Worm (Caenorhabditis elegans): ENCODE results near the gene R07B7.12.
A peak's percentile ranks its signal among the peaks of the same experiment; 100 is the strongest.

The R07B7.12 gene

DNA sequence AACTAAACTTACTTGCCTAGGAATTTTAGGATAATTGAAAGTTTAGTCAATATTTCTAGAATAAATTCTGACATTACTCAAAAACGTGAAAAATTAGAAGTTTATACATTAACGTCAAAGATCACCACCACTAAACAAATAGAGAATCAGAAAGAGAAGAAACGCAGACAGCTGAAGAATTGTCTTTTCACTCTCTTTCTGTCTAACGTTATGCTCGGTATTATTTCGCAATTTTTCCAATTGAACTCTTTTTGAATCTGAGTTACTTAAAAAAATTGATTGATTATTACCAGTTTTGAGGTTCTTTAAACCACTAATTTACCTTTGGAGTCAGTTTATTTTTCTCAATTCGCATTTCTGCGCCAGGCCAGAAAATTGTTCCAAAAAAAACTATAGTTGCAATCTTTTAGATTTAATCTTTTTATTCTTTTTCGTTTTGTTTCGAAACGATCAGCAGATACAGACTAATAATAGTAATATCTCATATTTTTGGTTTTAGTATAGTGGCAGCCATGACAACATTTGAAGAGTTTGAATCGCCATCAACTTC lies 12.0 kb downstream of the R07B7.12 start, which contains the start of gene nhr-154:
nhr-154 (plus strand) TSS at position 500 of the 550 bp plus-strand sequence.
- peak; percentile 22 for TF ChIP-seq nhr-25 (tag; optimal IDR thresholded peaks at IDR 0.05)
- TF ChIP-seq nhr-129 (tag; optimal IDR thresholded peaks at IDR 0.05) = peak; percentile 25
- peak; percentile 42 for TF ChIP-seq crh-2 (tag; optimal IDR thresholded peaks at IDR 0.05)
- peak; percentile 74 for TF ChIP-seq unc-55 (GFP tag; optimal IDR thresholded peaks at IDR 0.05)
- TF ChIP-seq lsy-2 (tag; optimal IDR thresholded peaks at IDR 0.05) = peak in 1 of 2 experiments; percentile 50
- peak; percentile 23 for TF ChIP-seq fos-1 (tag; optimal IDR thresholded peaks at IDR 0.05)
- peak; percentile 72 for TF ChIP-seq sma-9 (GFP tag; optimal IDR thresholded peaks at IDR 0.05)
- no peak for TF ChIP-seq sma-9 (tag; optimal IDR thresholded peaks at IDR 0.05)
- no peak for TF ChIP-seq gmeb-1 (tag; optimal IDR thresholded peaks at IDR 0.05)
- TF ChIP-seq C34F6.9 (tag; optimal IDR thresholded peaks at IDR 0.05) = peak; percentile 65
- peak; percentile 45 for TF ChIP-seq skn-1 (tag; optimal IDR thresholded peaks at IDR 0.05)
- no peak for TF ChIP-seq ceh-16 (tag; optimal IDR thresholded peaks at IDR 0.05)
- no peak for TF ChIP-seq peb-1 (tag; optimal IDR thresholded peaks at IDR 0.05)

DNA sequence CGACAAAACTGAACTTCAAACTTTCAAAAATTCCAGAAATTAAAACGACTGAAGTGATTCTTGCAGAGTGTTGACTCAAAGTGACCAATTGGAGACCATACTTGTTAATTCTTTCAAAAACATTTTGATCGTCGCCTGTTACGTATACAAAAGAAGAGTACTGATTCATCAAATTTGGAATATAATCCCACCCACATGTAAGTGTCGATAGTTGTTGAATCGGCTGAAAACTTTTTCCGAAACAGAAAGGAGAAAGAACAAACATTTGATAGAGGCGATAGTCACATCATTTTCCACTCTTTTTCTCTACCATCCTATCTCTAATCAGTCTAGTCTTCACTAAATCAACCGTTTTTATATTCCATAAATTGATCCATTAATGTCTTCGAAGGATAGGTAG lies 15.0 kb downstream of the R07B7.12 start, which contains the start of gene nhr-153:
nhr-153 (plus strand) TSS at position 301 of the 400 bp plus-strand sequence.
- TF ChIP-seq elt-3 (tag; optimal IDR thresholded peaks at IDR 0.05) = no peak
- no peak for TF ChIP-seq fos-1 (tag; optimal IDR thresholded peaks at IDR 0.05)
- TF ChIP-seq nhr-23 (tag; optimal IDR thresholded peaks at IDR 0.05) = no peak
- no peak for TF ChIP-seq nhr-12 (tag; optimal IDR thresholded peaks at IDR 0.05)
- TF ChIP-seq elt-1 (tag; optimal IDR thresholded peaks at IDR 0.05) = no peak
- TF ChIP-seq skn-1 (tag; optimal IDR thresholded peaks at IDR 0.05) = no peak
- TF ChIP-seq ceh-16 (tag; optimal IDR thresholded peaks at IDR 0.05) = no peak
- TF ChIP-seq sma-3 (GFP tag; optimal IDR thresholded peaks at IDR 0.05) = no peak
- TF ChIP-seq unc-39 (tag; optimal IDR thresholded peaks at IDR 0.05) = no peak
- TF ChIP-seq nhr-77 (tag; optimal IDR thresholded peaks at IDR 0.05) = no peak
- TF ChIP-seq C34F6.9 (tag; optimal IDR thresholded peaks at IDR 0.05) = no peak
- no peak for TF ChIP-seq lsy-2 (tag; optimal IDR thresholded peaks at IDR 0.05)
- TF ChIP-seq crh-2 (tag; optimal IDR thresholded peaks at IDR 0.05) = no peak
- TF ChIP-seq ama-1 (optimal IDR thresholded peaks at IDR 0.05) = no peak

DNA sequence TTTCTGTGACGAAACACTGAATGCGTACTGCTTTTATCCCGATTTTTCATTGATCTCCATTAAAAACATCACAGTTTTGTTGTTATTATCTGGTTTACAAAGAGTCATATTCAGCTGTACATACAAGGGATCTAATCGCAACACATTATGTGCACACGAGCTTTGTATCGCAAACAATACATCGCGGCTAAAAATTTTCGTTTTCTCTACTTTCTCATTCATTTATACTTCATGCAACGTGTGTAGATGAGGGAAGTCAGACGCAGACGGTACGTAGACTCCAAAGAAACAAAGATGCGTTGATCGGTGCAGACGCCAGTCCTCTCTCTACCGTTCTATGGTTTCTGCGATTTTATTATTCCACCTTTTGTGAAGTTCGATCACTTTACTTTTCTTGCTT lies 18.0 kb downstream of the R07B7.12 start, which contains the start of gene nhr-136:
nhr-136 (plus strand) TSS at position 301 of the 400 bp plus-strand sequence.
- TF ChIP-seq ztf-4 (tag; optimal IDR thresholded peaks at IDR 0.05) (no peak), nhr-129 (tag; optimal IDR thresholded peaks at IDR 0.05) (peak; percentile 21)

DNA sequence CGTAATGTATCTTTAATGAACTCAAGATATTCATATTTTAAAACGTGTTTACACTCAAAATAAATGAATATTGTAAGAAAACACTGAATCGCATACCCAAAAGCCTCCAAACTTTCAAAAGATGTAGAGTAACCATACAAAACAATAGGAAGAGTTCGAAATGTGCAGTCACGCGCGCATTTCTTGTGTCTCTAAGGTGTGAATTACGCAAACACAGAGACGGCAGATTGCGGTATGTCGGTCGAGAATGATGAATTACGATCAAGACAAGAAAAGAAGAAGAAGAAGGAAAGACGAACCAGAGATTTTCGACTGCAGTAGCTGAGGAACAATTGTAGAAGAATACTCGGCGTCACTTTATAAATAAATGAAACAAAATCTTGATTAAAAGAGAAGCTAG lies 22.6 kb downstream of the R07B7.12 start, which contains the start of gene lhpp-1:
lhpp-1 (minus strand) TSS at position 354 of the 400 bp plus-strand sequence.
- TF ChIP-seq nhr-129 (tag; optimal IDR thresholded peaks at IDR 0.05) (peak; percentile 50), unc-55 (GFP tag; optimal IDR thresholded peaks at IDR 0.05) (peak; percentile 29), ztf-4 (tag; optimal IDR thresholded peaks at IDR 0.05) (no peak)

DNA sequence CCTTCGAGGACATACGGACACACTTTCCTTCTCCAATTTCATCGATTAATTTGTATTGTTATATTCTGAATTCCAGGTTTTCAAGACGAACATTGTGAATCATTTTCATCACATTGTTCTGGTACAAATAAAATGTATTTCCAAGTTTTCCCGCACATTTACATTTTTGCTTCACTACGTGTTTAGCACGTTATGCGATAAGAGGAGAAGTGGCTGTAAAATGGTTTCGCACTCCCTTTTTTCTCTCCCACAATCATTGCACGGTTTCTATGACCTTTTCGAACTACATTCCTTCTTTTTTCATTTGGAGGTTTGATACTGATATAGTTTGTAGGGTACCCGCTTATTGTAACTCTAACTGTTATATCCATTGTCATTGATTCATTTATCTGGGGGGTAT lies 24.9 kb downstream of the R07B7.12 start:
- TF ChIP-seq zag-1 (tag; optimal IDR thresholded peaks at IDR 0.05) = no peak
- TF ChIP-seq fos-1 (tag; optimal IDR thresholded peaks at IDR 0.05) = peak; percentile 64

DNA sequence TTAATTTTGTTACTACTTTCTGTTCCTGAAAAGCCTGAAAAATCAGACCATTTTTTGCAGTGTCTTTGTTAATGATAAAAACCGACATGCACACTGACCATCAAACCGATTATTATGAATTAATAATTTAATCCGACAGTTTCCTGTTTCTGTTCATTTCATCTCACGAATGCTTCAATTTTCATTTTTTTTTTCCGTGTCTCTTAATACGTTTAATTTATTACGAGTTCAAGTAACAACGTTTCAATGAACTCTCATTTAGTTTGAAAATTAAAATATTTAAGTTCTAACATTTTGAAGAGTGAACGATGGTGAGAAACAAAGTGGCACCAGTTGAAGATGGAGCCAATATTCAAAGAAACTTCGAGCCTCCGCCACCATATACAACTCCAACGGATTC lies 25.8 kb downstream of the R07B7.12 start, which contains the start of gene spin-1:
spin-1 (plus strand) TSS at position 301 of the 400 bp plus-strand sequence.
- TF ChIP-seq elt-1 (tag; optimal IDR thresholded peaks at IDR 0.05) (no peak), unc-55 (GFP tag; optimal IDR thresholded peaks at IDR 0.05) (no peak), R02D3.7 (tag; optimal IDR thresholded peaks at IDR 0.05) (no peak)

DNA sequence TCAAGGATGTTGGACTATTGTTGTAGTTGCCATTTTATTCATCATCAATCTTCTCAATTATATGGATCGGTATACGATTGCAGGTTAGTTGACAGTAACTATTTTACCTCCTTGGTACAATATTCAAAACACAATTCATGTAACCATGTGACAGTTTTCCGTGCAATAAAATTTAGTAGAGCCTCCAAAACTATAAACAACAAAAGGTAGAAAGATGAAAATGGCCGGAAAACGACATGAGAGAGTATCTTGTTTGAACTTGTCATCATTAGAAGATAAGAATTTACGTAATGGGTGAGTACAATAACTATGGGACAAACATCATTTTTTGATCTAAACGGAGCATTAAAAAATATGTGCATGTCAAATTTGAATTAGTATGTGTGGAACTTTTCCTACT lies 26.3 kb downstream of the R07B7.12 start:
- TF ChIP-seq ceh-82 (tag; optimal IDR thresholded peaks at IDR 0.05) (no peak), sma-9 (GFP tag; optimal IDR thresholded peaks at IDR 0.05) (peak; percentile 20), sma-9 (tag; optimal IDR thresholded peaks at IDR 0.05) (no peak), peb-1 (tag; optimal IDR thresholded peaks at IDR 0.05) (no peak), nhr-25 (tag; optimal IDR thresholded peaks at IDR 0.05) (no peak)

DNA sequence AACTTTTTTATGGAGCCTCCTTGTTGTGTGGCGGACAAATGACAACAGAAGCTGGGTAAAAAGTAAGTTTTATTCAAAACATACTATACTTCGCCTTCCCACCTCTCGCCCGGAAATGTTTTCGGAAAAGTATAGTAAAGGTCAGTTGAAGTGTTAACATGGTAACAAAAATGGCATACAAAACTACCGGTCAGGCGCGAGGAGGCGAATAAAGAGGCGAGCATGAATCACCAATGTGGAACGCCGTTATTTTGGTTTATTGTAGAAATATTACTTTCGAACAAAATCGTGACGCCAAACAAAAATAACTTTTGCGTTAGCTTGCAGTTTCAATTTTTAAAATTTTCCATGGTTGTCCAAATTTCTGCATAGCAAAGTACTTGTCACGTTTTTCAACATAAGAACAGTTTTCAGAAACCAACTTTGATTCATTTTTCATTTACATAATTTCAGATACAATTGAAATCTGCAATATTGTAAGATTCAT lies 28.7 kb downstream of the R07B7.12 start, which contains the start of gene C13C4.8:
C13C4.8 (plus strand) TSS at position 437 of the 487 bp plus-strand sequence.
- TF ChIP-seq peb-1 (tag; optimal IDR thresholded peaks at IDR 0.05) (no peak), ztf-1 (GFP tag; conservative IDR thresholded peaks at IDR 0.05) (no peak), nhr-77 (tag; optimal IDR thresholded peaks at IDR 0.05) (no peak), lin-13 (GFP tag; optimal IDR thresholded peaks at IDR 0.05) (no peak), Y55F3AM.14 (GFP tag; optimal IDR thresholded peaks at IDR 0.05) (no peak), unc-55 (GFP tag; optimal IDR thresholded peaks at IDR 0.05) (no peak), nhr-23 (tag; optimal IDR thresholded peaks at IDR 0.05) (no peak), F13H6.1 (tag; optimal IDR thresholded peaks at IDR 0.05) (no peak), lsy-2 (tag; optimal IDR thresholded peaks at IDR 0.05) (no peak), unc-62 (GFP tag; optimal IDR thresholded peaks at IDR 0.05) (no peak), nhr-11 (tag; optimal IDR thresholded peaks at IDR 0.05) (no peak), R02D3.7 (tag; optimal IDR thresholded peaks at IDR 0.05) (no peak), alr-1 (tag; optimal IDR thresholded peaks at IDR 0.05) (no peak), nhr-21 (tag; optimal IDR thresholded peaks at IDR 0.05) (no peak)
